Fruit fly (Drosophila melanogaster) Kc167 (cell line): ENCODE results near the gene agt.

Experiments
- Sin3A ChIP-seq: fragments of >200 bp; optimal IDR thresholded peaks from 2 replicates; lab custom pipeline; 2018; ENCODE audit warnings: missing external identifiers
- psq ChIP-seq: fragments of >200 bp; optimal IDR thresholded peaks from 2 replicates; lab custom pipeline; 2017; ENCODE audit warnings: missing external identifiers

- TF ChIP-seq psq, result no peak
- TF ChIP-seq Sin3A (lab: Kevin White, UChicago), result no peak
Measured at dm6 chr3R:6657278-6658246, 2.3 kb downstream of the agt start, which contains the start of the genes CG1307 and twr.
